Worm (Caenorhabditis elegans) whole organism, L4 larva: ENCODE measurements around the gene F53F4.2.

ENCODE experiments used
- R02D3.7 ChIP-seq: fragments of 150-350 bp; sonication (generic microtip); optimal IDR thresholded peaks from 3 replicates; lab custom pipeline; 2014; ENCODE audit warnings: missing biosample characterization, missing genetic modification characterization
- aly-2 ChIP-seq: sonication (generic microtip); optimal IDR thresholded peaks from 2 replicates; lab custom pipeline; 2018; ENCODE audit warnings: missing biosample characterization, missing genetic modification characterization
- daf-19 ChIP-seq: fragments of 200-800 bp; sonication (Bioruptor generic); conservative IDR thresholded peaks from 2 replicates; pipeline ENCODE4 v1.3.6; 2022; ENCODE audit warnings: missing genetic modification characterization, missing compliant biosample characterization
- jun-1 ChIP-seq: fragments of 150-350 bp; optimal IDR thresholded peaks from 2 replicates; lab custom pipeline; 2014; ENCODE audit warnings: missing biosample characterization, missing genetic modification reagents, missing genetic modification characterization
- nhr-11 ChIP-seq: fragments of 150-350 bp; optimal IDR thresholded peaks from 2 replicates; lab custom pipeline; 2014; ENCODE audit warnings: missing biosample characterization, missing genetic modification characterization
- nhr-48 ChIP-seq: sonication (generic microtip); optimal IDR thresholded peaks from 2 replicates; lab custom pipeline; 2016; ENCODE audit warnings: mild to moderate bottlenecking, missing genetic modification characterization, missing compliant biosample characterization
- nhr-76 ChIP-seq: fragments of 150-350 bp; optimal IDR thresholded peaks from 2 replicates; lab custom pipeline; 2014; ENCODE audit warnings: missing biosample characterization, missing genetic modification characterization
- php-3 ChIP-seq: fragments of 200-800 bp; sonication (Bioruptor generic); IDR thresholded peaks from 2 replicates; pipeline ENCODE4 v1.3.6; 2022; ENCODE audit warnings: missing genetic modification reagents, missing genetic modification characterization, missing compliant biosample characterization
- pqm-1 ChIP-seq: sonication (generic microtip); optimal IDR thresholded peaks from 2 replicates; lab custom pipeline; 2017; ENCODE audit warnings: missing biosample characterization, missing genetic modification characterization
- skn-1 ChIP-seq: fragments of 150-350 bp; optimal IDR thresholded peaks from 2 replicates; lab custom pipeline; 2014; ENCODE audit warnings: missing biosample characterization, missing genetic modification characterization
- unc-39 ChIP-seq: sonication (generic microtip); optimal IDR thresholded peaks from 2 replicates; lab custom pipeline; 2017; ENCODE audit warnings: missing biosample characterization, missing genetic modification characterization
- unc-62 ChIP-seq, 3 experiments: fragments of 150-350 bp in 1 of 3; sonication (generic microtip); optimal IDR thresholded peaks in 2 of 3; peaks in 1 of 3; 1 replicate in 1 of 3; 2 replicates in 2 of 3; lab custom pipeline; 2014 to 2017; ENCODE audit warnings: missing biosample characterization in 3 of 3, missing genetic modification characterization in 3 of 3, missing genetic modification reagents in 3 of 3, missing genotype in 1 of 3
- ztf-11 ChIP-seq: fragments of 150-350 bp; optimal IDR thresholded peaks from 2 replicates; lab custom pipeline; 2014; ENCODE audit warnings: missing biosample characterization, missing genetic modification characterization
- ztf-7 ChIP-seq: fragments of 150-350 bp; optimal IDR thresholded peaks from 2 replicates; lab custom pipeline; 2014; ENCODE audit warnings: missing biosample characterization, missing genetic modification characterization

DNA sequence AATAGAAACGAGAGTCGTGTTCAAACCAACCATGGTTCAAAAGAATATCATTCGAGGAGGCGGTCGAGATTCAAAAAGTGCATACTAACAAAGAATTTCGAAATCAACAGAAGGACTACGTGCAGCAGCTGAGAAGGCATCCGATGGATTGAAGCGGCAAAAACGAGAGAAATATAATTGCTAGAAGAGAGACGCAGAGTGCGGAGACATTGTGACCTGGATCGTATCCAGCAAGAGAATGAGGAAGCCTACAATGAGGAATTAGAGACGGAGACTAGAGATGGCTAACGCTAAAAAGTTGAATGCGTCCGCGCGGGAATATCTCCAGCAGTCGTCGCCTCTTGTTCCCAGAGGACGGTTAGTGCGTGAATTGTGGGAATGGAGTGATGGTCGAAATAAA lies 20.4 kb upstream of the F53F4.2 start:
- TF ChIP-seq daf-19 (GFP tag; lab: Robert Waterston, UW) (no peak), php-3 (GFP tag; lab: Robert Waterston, UW) (no peak), ztf-7 (tag; lab: Kevin White, UChicago) (no peak), skn-1 (tag; lab: Kevin White, UChicago) (no peak), nhr-76 (tag; lab: Kevin White, UChicago) (no peak), jun-1 (tag; lab: Kevin White, UChicago) (no peak), nhr-11 (no peak), unc-62 (GFP tag; optimal IDR thresholded peaks at IDR 0.05 in 1 of 2; lab: Kevin White, UChicago) (no peak), unc-62 (tag; optimal IDR thresholded peaks at IDR 0.05; lab: Kevin White, UChicago) (no peak), aly-2 (tag; lab: Kevin White, UChicago) (no peak), R02D3.7 (tag; lab: Kevin White, UChicago) (no peak), pqm-1 (tag; lab: Kevin White, UChicago) (no peak), ztf-11 (tag; lab: Kevin White, UChicago) (no peak), nhr-48 (tag; lab: Kevin White, UChicago) (no peak), unc-39 (no peak)
